Worm (Caenorhabditis elegans): ENCODE data around the gene rsp-1.

DNA sequence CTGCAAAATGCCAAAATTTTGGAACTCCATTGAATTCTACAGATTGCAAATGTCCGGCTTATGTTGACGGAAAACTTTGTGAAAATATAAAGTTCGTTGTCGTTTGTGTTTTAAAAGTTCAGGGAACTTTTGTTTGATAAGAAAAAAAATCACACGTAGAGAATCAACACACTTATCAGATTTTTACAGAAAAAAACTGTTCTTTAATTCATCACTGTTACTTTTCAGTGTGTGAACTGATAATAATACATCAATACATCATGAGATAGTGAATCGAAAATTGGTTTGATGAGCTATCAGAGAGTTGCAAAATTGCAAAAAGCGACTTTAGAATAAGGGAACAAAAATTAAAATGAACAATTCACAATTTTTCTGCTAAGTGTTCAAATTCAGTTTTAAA is 34.7 kb upstream of the rsp-1 start:
- TF ChIP-seq dao-5 (tag; optimal IDR thresholded peaks at IDR 0.05) = no peak
- TF ChIP-seq him-1 (tag; optimal IDR thresholded peaks at IDR 0.05) = no peak
- TF ChIP-seq W03F9.2 (tag; optimal IDR thresholded peaks at IDR 0.05) = peak; percentile 2

Measured in whole organism, L4/young adult.